Fruit fly (Drosophila melanogaster): ENCODE measurements around the gene sba.

sba gene

DNA sequence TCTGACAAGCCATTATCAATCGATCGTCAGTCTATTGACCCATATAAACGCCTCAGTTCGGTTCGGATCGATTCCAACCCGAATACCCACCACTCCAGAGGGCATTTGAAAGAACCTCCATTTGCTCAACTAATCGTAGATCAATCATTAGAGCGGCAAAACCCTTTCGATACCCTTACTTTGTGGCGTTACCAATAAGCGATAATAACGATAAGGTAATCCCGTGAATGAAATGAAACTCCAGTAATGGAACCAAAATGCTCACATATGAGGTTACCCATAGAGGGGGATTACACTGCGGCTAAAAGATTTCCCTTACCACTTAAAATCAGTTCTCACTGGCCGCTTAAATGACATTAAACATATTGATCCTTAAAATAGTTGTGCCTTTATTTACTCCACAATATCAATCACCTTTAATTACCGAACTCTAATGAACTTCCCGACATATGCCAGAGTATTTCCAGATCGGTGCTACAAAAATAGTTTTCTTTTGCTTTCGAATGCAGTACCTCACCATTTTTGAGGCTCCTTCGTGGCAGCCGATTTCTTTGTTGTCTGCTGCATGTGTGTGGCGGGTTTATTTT, 50.1 kb downstream of the sba start (continued):
- TF ChIP-seq unpg (GFP tag; optimal IDR thresholded peaks at IDR 0.05) (peak; percentile 8), Ssrp (tag; optimal IDR thresholded peaks at IDR 0.05) (peak; percentile 37)

DNA sequence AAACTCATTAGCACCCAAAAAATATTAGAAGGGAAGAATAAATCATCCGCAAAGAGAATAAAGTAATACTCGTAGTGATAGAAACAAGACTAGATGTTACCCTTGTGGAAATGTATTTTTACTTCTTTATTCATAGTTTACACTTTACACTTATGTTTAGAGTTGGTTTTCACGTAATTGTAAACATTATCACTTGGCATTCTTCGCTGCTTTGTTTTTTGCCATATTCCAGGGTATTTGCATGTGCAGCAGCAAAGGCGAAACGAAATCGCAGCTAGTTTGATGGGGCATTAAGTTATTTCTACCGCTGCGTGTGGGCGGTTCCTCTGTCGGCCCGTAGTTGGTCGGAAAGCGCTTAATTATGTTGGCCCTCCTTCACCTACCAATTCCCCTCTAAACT, 51.1 kb downstream of the sba start:
- TF ChIP-seq esg (GFP tag; conservative IDR thresholded peaks at IDR 0.05), result peak; percentile 14; the same call in 1 of the 2 replicates
- TF ChIP-seq row (GFP tag; IDR thresholded peaks at IDR 0.05), result peak; percentile 50
- no peak for TF ChIP-seq hkb (optimal IDR thresholded peaks at IDR 0.05)
- 0 out of 2 replicates have a peak, but pooled peaks have one; percentile 10 for TF ChIP-seq hkb (GFP tag; IDR thresholded peaks at IDR 0.05)
- TF ChIP-seq Dfd (GFP tag; optimal IDR thresholded peaks at IDR 0.05), result no peak
- TF ChIP-seq croc (GFP tag; conservative IDR thresholded peaks at IDR 0.05), result no peak
- no peak for TF ChIP-seq eyg (GFP tag; optimal IDR thresholded peaks at IDR 0.05)
- TF ChIP-seq sob (GFP tag; IDR thresholded peaks at IDR 0.05), result peak; percentile 49; the same call in 1 of the 2 replicates
- TF ChIP-seq sd (tag; optimal IDR thresholded peaks at IDR 0.05), result no peak
- TF ChIP-seq pan (optimal IDR thresholded peaks at IDR 0.05), result no peak
- TF ChIP-seq pan (GFP tag; optimal IDR thresholded peaks at IDR 0.05 in 1 of 2, IDR thresholded peaks at IDR 0.05 in 1 of 2), result no peak
- no peak for TF ChIP-seq peb (GFP tag; IDR thresholded peaks at IDR 0.05)
- TF ChIP-seq CG6654 (GFP tag; optimal IDR thresholded peaks at IDR 0.05), result no peak
- no peak for TF ChIP-seq Rx (GFP tag; IDR thresholded peaks at IDR 0.05)
- TF ChIP-seq abd-A (tag; optimal IDR thresholded peaks at IDR 0.05), result no peak
- no peak for TF ChIP-seq Dip3 (GFP tag; optimal IDR thresholded peaks at IDR 0.05)
- TF ChIP-seq dysf (GFP tag; IDR thresholded peaks at IDR 0.05), result 0 out of 3 replicates have a peak, but pooled peaks have one; percentile 26
- TF ChIP-seq Ada2b (GFP tag; IDR thresholded peaks at IDR 0.05), result peak; percentile 39; the same call in 1 of the 2 replicates
- TF ChIP-seq ap (GFP tag; IDR thresholded peaks at IDR 0.05), result no peak
- TF ChIP-seq ems (GFP tag; optimal IDR thresholded peaks at IDR 0.05), result no peak
- TF ChIP-seq Sox102F (GFP tag; optimal IDR thresholded peaks at IDR 0.05), result peak; percentile 19
- TF ChIP-seq CG11456 (GFP tag; IDR thresholded peaks at IDR 0.05), result 0 out of 3 replicates have a peak, but pooled peaks have one; percentile 38
- TF ChIP-seq wdn (GFP tag; IDR thresholded peaks at IDR 0.05), result no peak
- TF ChIP-seq ci (GFP tag; IDR thresholded peaks at IDR 0.05), result 0 out of 3 replicates have a peak, but pooled peaks have one; percentile 21
- TF ChIP-seq CG9932 (GFP tag; IDR thresholded peaks at IDR 0.05), result 0 out of 2 replicates have a peak, but pooled peaks have one; percentile 29
- TF ChIP-seq ATbp (GFP tag; optimal IDR thresholded peaks at IDR 0.05), result no peak
- TF ChIP-seq CG6765 (GFP tag; optimal IDR thresholded peaks at IDR 0.05), result no peak
- TF ChIP-seq prd (optimal IDR thresholded peaks at IDR 0.05), result no peak
- peak; percentile 30; the same call in 1 of the 3 replicates for TF ChIP-seq prd (GFP tag; IDR thresholded peaks at IDR 0.05)
- no peak for TF ChIP-seq CG17361 (GFP tag; IDR thresholded peaks at IDR 0.05)
- TF ChIP-seq Deaf1 (tag; optimal IDR thresholded peaks at IDR 0.05), result no peak
- TF ChIP-seq ham (GFP tag; IDR thresholded peaks at IDR 0.05), result no peak
- TF ChIP-seq Xrp1 (GFP tag; IDR thresholded peaks at IDR 0.05), result peak; percentile 36; the same call in 1 of the 2 replicates
- TF ChIP-seq HLH3B (GFP tag; IDR thresholded peaks at IDR 0.05), result peak; percentile 24; the same call in 1 of the 2 replicates
- peak; percentile 85 for TF ChIP-seq sr (GFP tag; IDR thresholded peaks at IDR 0.05)
- TF ChIP-seq ERR (GFP tag; optimal IDR thresholded peaks at IDR 0.05), result no peak
- TF ChIP-seq Mad (GFP tag; optimal IDR thresholded peaks at IDR 0.05), result no peak
- TF ChIP-seq D19B (GFP tag; optimal IDR thresholded peaks at IDR 0.05), result peak; percentile 61
- peak; percentile 37; the same call in 1 of the 2 replicates for TF ChIP-seq vvl (GFP tag; IDR thresholded peaks at IDR 0.05)
- 0 out of 2 replicates have a peak, but pooled peaks have one; percentile 42 for TF ChIP-seq Nf-YA (GFP tag; IDR thresholded peaks at IDR 0.05)
- TF ChIP-seq Hand (GFP tag; optimal IDR thresholded peaks at IDR 0.05), result no peak
- TF ChIP-seq CG43689 (GFP tag; IDR thresholded peaks at IDR 0.05), result no peak
- no peak for TF ChIP-seq CG7372 (GFP tag; IDR thresholded peaks at IDR 0.05)
- TF ChIP-seq CG12769 (tag; optimal IDR thresholded peaks at IDR 0.05), result no peak
- TF ChIP-seq CG14667 (GFP tag; IDR thresholded peaks at IDR 0.05), result no peak
- TF ChIP-seq CG14441 (GFP tag; IDR thresholded peaks at IDR 0.05), result peak; percentile 39
- TF ChIP-seq Atf6 (GFP tag; IDR thresholded peaks at IDR 0.05), result 0 out of 2 replicates have a peak, but pooled peaks have one; percentile 15
- TF ChIP-seq stc (GFP tag; IDR thresholded peaks at IDR 0.05), result peak; percentile 44; the same call in 1 of the 2 replicates

Measured in whole organism, embryonic.